Fruit fly (Drosophila melanogaster): Measurements from ENCODE around the gene Acsf2.

The Acsf2 gene

DNA sequence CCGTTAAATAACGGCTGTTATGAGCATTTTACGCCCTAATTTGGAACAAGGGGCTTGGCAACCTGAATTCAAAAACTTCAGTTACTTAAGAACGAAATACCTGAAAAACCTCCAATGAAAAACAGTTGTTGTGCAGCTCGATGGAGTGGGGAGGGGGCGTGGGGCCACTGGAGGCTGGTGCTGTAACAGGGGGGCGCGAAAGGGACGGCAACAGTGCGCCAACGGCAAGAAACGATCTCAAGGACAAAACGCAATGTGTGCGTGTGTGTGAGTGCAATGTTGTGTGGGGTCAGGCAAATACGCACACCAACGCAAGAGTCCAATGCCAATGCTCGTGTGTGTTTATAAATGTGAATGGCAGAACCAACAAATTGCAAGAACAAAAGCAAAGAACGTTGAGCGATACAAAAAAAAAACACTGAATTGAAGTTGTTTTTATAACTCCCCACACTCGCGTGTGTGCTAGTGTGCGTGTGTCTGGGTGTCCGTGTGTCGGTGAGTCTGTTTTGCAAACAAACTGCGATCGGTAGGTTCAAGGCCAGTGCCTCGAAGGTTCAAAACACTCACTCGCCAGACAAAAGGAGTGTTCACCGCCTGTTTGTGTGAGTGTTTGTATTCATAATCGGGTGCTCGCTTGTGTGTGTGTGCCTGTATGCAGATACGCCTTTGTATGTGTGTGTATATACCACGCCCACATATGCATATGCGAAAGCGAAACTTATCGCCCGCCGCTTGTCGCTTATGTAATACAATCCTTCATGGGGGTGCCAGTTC, 50.0 kb downstream of the Acsf2 start:
- TF ChIP-seq h (optimal IDR thresholded peaks at IDR 0.05) (no peak), Myc (optimal IDR thresholded peaks at IDR 0.05) (no peak), insv (optimal IDR thresholded peaks at IDR 0.05) (no peak), ttk (optimal IDR thresholded peaks at IDR 0.05) (no peak), psq (optimal IDR thresholded peaks at IDR 0.05) (no peak), Sin3A (optimal IDR thresholded peaks at IDR 0.05) (no peak)

DNA sequence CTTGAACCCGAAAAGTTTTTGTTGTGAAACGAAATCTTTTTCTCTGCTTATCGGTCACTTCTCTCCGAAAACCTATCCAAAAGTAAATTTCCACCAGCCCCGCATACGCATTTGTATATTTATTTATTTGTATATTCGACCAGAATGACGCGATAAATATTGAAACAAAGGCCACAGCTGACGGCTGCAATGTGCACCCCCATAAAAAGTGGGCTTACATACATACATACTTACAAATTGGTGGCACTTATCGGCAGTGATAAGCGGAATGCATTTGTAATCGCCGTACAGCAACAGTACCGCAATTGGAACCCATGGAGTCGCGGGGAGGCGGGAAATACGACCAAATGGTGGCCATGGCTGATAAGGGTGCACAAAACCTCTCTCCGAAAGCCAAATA, 50.8 kb downstream of the Acsf2 start:
- no peak for TF ChIP-seq ttk (optimal IDR thresholded peaks at IDR 0.05)
- no peak for TF ChIP-seq h (optimal IDR thresholded peaks at IDR 0.05)
- no peak for TF ChIP-seq psq (optimal IDR thresholded peaks at IDR 0.05)
- no peak for TF ChIP-seq insv (optimal IDR thresholded peaks at IDR 0.05)
- no peak for TF ChIP-seq Myc (optimal IDR thresholded peaks at IDR 0.05)
- TF ChIP-seq Sin3A (optimal IDR thresholded peaks at IDR 0.05), result no peak

DNA sequence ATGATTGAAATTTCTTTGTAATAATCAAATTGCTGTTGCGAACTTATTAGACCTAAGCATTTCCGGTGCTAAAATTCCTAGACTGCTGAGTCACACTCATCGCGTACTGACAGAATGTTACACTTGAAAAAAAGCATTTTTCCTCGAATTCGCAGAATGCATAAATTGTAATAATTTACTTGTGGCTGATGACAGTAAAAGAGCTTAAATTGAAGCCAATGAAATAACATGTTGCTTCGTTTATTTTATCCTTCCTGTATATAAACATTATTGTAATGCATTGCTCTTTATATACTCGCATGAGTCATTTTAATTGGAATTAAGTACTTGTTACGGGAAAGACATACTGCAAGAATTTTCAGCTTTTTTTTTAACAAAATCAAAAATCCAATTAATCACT, 51.5 kb downstream of the Acsf2 start:
- TF ChIP-seq Myc (optimal IDR thresholded peaks at IDR 0.05), result no peak
- TF ChIP-seq psq (optimal IDR thresholded peaks at IDR 0.05), result no peak

DNA sequence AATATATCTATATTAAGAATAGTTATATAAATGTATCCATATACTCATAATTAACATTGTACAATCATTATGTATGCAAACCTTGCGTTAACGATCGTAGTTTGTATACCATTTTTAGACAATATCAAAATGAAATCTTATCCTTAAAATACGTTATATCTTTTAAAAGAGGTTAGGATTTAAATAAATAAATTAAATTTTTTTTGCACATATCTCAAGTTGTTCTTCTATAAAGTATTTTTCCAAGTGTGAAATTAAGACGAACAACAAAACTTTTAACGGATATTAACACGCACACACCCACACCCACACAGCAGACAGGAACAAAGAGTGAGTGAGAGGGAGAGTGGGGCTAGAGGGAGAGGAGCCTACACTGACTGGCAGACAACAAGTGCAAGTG, 52.1 kb downstream of the Acsf2 start:
- TF ChIP-seq h (optimal IDR thresholded peaks at IDR 0.05) (no peak), ttk (optimal IDR thresholded peaks at IDR 0.05) (no peak), Sin3A (optimal IDR thresholded peaks at IDR 0.05) (no peak), Myc (optimal IDR thresholded peaks at IDR 0.05) (no peak), psq (optimal IDR thresholded peaks at IDR 0.05) (no peak)

Measured in Kc167 (cell line).